Fruit fly (Drosophila melanogaster) whole organism, embryonic: ENCODE data around the gene Uch-L5R.
A peak's percentile ranks its signal among the peaks of the same experiment; 100 is the strongest.

Experiments
- Hr78 ChIP-seq, 2 experiments: fragments of 200-800 bp in 1 of 2; fragments of >200 bp in 1 of 2; sonication (Bioruptor generic) in 1 of 2; optimal IDR thresholded peaks; 2 replicates each; lab custom pipeline; 2017 to 2019; ENCODE audit warnings: missing biosample characterization in 2 of 2, missing genetic modification characterization in 2 of 2, mild to moderate bottlenecking in 1 of 2, moderate library complexity in 1 of 2
- Stat92E ChIP-seq, 3 experiments: fragments of >200 bp in 2 of 3; fragments of 200-800 bp in 1 of 3; sonication (Bioruptor generic) in 1 of 3; optimal IDR thresholded peaks; 2 replicates each; lab custom pipeline; 2017 to 2019; ENCODE audit warnings: missing biosample characterization in 3 of 3, missing genetic modification characterization in 3 of 3, mild to moderate bottlenecking in 1 of 3, moderate library complexity in 1 of 3
- disco-r ChIP-seq: fragments of 200-800 bp; sonication (Bioruptor generic); optimal IDR thresholded peaks from 2 replicates; lab custom pipeline; 2016; ENCODE audit warnings: missing biosample characterization, missing genetic modification characterization
- tgo ChIP-seq: fragments of 200-800 bp; sonication (Bioruptor generic); IDR thresholded peaks from 3 replicates; pipeline ENCODE4 v1.3.6; 2022; ENCODE audit warnings: missing biosample characterization, missing genetic modification characterization

DNA sequence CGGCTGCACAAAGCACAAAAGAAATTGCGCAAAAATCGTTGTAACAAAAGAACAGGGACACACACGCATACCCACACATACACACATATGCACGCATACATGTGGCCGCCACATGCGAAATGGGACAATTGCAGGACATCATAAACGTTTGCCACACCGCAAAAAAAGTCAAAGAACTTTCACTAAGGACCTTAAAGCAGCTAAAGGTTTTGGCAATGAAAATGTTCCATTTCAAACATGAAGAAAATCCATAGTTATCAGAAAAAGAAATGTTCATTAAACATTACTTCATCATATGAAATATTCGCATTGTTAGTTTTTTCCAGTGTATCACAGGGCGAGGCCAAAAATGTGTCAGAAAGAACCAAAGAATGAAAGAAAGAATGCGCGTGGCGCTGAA lies 25.8 kb upstream of the Uch-L5R start:
- TF ChIP-seq disco-r (GFP tag; lab: Kevin White, UChicago) (no peak), tgo (GFP tag; lab: Robert Waterston, UW) (0 out of 3 replicates have a peak, but pooled peaks have one; percentile 21), Hr78 (GFP tag; optimal IDR thresholded peaks at IDR 0.05; lab: Kevin White, UChicago) (no peak), Stat92E (GFP tag; optimal IDR thresholded peaks at IDR 0.05; lab: Kevin White, UChicago) (no peak)
